Worm (Caenorhabditis elegans): Measurements from ENCODE around the gene plpp-1.2.

plpp-1.2 gene

DNA sequence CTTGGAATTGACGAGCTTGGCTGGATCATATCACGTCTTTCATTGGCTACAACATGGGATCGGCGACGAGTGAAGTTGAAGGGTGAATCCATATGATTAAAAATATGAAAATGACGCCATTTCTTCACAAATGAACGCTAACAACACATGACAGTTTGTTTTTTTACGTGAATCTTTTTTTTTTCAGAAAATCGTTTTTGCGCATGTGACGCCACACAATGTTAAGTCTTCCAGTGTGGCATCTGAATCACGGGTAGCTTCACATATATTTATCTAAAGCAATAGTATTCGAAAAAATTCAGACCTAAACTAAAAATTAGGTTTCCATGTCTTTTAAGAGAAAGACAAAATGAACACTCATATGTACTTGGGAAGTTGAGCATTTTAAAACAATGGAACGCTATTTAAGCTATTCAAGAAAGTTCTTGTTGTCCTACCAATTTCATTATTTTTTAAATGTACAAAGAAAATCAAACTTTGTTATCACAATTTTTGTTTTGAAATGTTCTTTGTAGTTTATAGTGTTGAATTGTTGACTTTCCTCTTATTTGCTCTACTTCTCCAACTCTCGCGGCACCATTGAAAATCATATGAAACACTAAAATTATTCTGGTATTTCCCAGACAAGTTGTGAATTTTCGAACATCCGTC, at the start of gene plpp-1.2, which contains the start of gene lido-16:
Gene plpp-1.2, plus strand, starts transcription at position 601 of the 651 bp plus-strand sequence.
Gene lido-16, minus strand, starts transcription at position 101 of the 651 bp plus-strand sequence.
- TF ChIP-seq cog-1 (tag; optimal IDR thresholded peaks at IDR 0.05) (no peak), klf-2 (GFP tag; conservative IDR thresholded peaks at IDR 0.05) (no peak), T22C8.4 (GFP tag; IDR thresholded peaks at IDR 0.05) (no peak), ref-1 (GFP tag; conservative IDR thresholded peaks at IDR 0.05) (no peak), ztf-23 (GFP tag; IDR thresholded peaks at IDR 0.05) (no peak), med-1 (GFP tag; optimal IDR thresholded peaks at IDR 0.05; ENCODE audit: insufficient read depth) (no peak), ztf-29 (GFP tag; IDR thresholded peaks at IDR 0.05) (no peak), tab-1 (GFP tag; IDR thresholded peaks at IDR 0.05) (no peak), flt-1 (GFP tag; IDR thresholded peaks at IDR 0.05) (no peak)

DNA sequence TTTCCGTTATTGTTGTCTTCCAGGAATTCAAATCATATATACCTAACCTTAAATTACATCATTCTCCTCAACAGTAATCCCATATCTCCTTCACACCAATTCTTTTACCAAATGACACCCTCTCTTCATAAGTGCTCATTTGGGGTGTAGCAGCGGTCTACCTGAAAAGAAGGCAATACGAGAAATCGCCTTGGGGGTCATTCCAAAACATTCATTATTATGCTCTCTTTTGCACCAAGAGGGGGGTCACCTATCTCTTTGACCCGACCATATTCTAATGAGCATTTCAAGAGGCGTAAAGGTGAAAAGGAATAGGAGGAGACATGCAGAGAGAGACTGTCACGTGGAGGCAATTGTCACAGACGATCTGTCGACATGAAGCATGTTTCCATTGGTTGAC, 48.4 kb upstream of the plpp-1.2 start:
- no peak for TF ChIP-seq klf-2 (GFP tag; conservative IDR thresholded peaks at IDR 0.05)
- TF ChIP-seq ref-1 (GFP tag; conservative IDR thresholded peaks at IDR 0.05) = no peak
- TF ChIP-seq flt-1 (GFP tag; IDR thresholded peaks at IDR 0.05) = no peak
- no peak for TF ChIP-seq med-1 (GFP tag; optimal IDR thresholded peaks at IDR 0.05; ENCODE audit: insufficient read depth)
- TF ChIP-seq T22C8.4 (GFP tag; IDR thresholded peaks at IDR 0.05) = no peak
- no peak for TF ChIP-seq ztf-23 (GFP tag; IDR thresholded peaks at IDR 0.05)
- TF ChIP-seq ztf-29 (GFP tag; IDR thresholded peaks at IDR 0.05) = no peak
- no peak for TF ChIP-seq tab-1 (GFP tag; IDR thresholded peaks at IDR 0.05)
- TF ChIP-seq cog-1 (tag; optimal IDR thresholded peaks at IDR 0.05) = no peak

DNA sequence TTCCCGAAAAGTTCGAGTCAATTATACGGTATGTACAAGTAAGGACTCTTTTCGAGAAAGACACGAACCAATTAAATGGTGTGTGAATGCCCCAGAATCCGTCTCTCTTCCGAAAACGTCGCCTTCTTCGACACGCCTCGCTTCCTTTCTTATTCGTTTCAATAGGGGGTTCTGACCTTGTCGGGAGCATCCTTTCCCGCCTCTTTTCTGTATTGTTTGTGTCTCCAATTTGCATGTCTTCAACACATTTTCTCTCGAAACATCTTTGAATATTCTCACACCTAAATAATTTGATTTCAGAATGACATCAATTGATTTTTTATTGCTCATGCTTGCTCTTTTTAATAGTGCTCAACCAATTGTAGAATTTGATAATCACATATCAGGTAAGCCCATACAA, 44.1 kb upstream of the plpp-1.2 start, which contains the start of gene cutl-16:
Gene cutl-16, plus strand, starts transcription at position 301 of the 400 bp plus-strand sequence.
- TF ChIP-seq cog-1 (tag; optimal IDR thresholded peaks at IDR 0.05) = no peak

DNA sequence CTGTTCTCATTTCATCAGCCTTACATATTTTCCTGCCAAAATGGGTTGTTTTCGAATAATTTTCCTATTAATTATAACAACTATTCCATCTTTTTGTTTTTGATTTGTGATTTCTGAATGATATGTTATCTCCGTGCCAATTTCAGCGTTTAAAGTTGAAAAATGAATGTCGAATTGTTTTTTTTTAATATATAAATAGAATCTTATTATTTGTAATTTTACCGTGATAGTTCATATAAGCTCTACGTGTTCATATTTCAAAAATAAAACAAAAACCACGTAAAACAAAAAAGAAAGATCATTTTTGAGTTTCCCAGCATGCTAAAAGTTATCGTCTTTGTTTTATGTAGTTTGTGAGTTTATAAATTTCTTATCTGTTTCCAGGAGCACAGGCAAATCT, 41.6 kb upstream of the plpp-1.2 start, which contains the start of gene K06A1.2:
Gene K06A1.2, plus strand, starts transcription at position 301 of the 400 bp plus-strand sequence.
- no peak for TF ChIP-seq ref-1 (GFP tag; conservative IDR thresholded peaks at IDR 0.05)
- TF ChIP-seq ztf-23 (GFP tag; IDR thresholded peaks at IDR 0.05) = no peak
- TF ChIP-seq tab-1 (GFP tag; IDR thresholded peaks at IDR 0.05) = no peak
- TF ChIP-seq flt-1 (GFP tag; IDR thresholded peaks at IDR 0.05) = no peak
- TF ChIP-seq med-1 (GFP tag; optimal IDR thresholded peaks at IDR 0.05; ENCODE audit: insufficient read depth) = no peak
- no peak for TF ChIP-seq klf-2 (GFP tag; conservative IDR thresholded peaks at IDR 0.05)
- no peak for TF ChIP-seq cog-1 (tag; optimal IDR thresholded peaks at IDR 0.05)
- no peak for TF ChIP-seq T22C8.4 (GFP tag; IDR thresholded peaks at IDR 0.05)
- no peak for TF ChIP-seq ztf-29 (GFP tag; IDR thresholded peaks at IDR 0.05)

DNA sequence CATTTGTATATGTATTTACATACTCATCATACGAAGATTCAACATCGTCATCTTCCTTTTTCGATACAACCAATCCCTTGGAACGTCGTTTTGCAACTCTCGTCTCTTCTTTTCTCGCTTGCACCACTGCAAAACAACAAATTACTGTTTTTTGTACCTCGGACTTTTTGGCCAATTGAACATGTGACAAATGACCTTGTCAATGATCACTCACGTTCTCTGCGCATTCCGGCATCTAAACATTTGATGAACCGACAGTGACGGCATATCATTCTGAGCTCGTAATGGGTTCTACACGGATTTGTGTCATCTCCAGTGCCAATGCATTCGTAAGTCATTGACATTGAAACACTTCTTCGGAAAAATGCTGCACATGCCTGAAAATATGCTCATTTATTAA, 37.1 kb upstream of the plpp-1.2 start:
- no peak for TF ChIP-seq flt-1 (GFP tag; IDR thresholded peaks at IDR 0.05)
- no peak for TF ChIP-seq cog-1 (tag; optimal IDR thresholded peaks at IDR 0.05)
- no peak for TF ChIP-seq med-1 (GFP tag; optimal IDR thresholded peaks at IDR 0.05; ENCODE audit: insufficient read depth)
- TF ChIP-seq tab-1 (GFP tag; IDR thresholded peaks at IDR 0.05) = no peak
- no peak for TF ChIP-seq ref-1 (GFP tag; conservative IDR thresholded peaks at IDR 0.05)
- TF ChIP-seq klf-2 (GFP tag; conservative IDR thresholded peaks at IDR 0.05) = no peak
- TF ChIP-seq ztf-23 (GFP tag; IDR thresholded peaks at IDR 0.05) = no peak
- TF ChIP-seq ztf-29 (GFP tag; IDR thresholded peaks at IDR 0.05) = no peak
- TF ChIP-seq T22C8.4 (GFP tag; IDR thresholded peaks at IDR 0.05) = no peak

DNA sequence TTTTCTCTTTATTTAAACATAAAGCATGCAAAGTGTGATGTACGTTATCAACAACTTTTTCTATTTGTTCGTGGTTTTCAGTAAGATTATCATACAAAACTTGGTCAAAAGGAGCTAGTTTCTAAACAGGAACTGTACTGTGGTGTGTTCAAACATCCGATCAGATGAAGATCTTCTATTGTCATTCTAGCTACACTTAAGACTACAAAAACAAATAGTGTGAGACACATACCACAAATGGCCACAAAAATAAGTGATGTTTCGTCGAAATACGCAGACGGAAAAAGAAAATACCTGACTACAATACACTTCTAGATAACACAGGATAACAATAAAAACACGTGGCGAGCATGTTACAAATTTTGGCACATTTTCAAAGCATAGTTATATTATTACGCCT, 36.6 kb upstream of the plpp-1.2 start:
- no peak for TF ChIP-seq ref-1 (GFP tag; conservative IDR thresholded peaks at IDR 0.05)
- TF ChIP-seq ztf-29 (GFP tag; IDR thresholded peaks at IDR 0.05) = no peak
- no peak for TF ChIP-seq flt-1 (GFP tag; IDR thresholded peaks at IDR 0.05)
- TF ChIP-seq ztf-23 (GFP tag; IDR thresholded peaks at IDR 0.05) = no peak
- no peak for TF ChIP-seq tab-1 (GFP tag; IDR thresholded peaks at IDR 0.05)
- TF ChIP-seq T22C8.4 (GFP tag; IDR thresholded peaks at IDR 0.05) = no peak
- TF ChIP-seq klf-2 (GFP tag; conservative IDR thresholded peaks at IDR 0.05) = no peak
- TF ChIP-seq med-1 (GFP tag; optimal IDR thresholded peaks at IDR 0.05; ENCODE audit: insufficient read depth) = no peak
- TF ChIP-seq cog-1 (tag; optimal IDR thresholded peaks at IDR 0.05) = no peak

DNA sequence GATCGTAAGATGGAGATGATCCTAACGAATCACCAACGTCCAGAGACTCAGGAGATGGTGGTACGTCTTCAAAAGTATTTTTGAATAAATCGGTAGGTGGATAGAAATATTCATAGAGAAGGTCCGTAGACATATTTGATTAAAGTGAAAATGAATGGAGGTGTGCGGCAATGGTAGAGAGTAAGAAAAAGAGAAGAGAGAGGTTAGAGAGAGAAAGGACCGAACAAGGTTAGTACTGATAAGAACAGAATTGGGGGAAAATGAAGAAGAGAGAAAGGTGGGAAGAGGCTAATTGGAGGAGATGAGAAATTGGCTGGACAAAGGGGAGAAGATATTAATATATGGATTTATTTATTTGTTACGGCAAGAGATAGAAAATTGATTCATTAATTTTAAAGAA, 35.6 kb upstream of the plpp-1.2 start, which contains the start of gene nhr-22:
Gene nhr-22, minus strand, starts transcription at position 137 of the 400 bp plus-strand sequence.
- TF ChIP-seq med-1 (GFP tag; optimal IDR thresholded peaks at IDR 0.05; ENCODE audit: insufficient read depth) (no peak), cog-1 (tag; optimal IDR thresholded peaks at IDR 0.05) (no peak), klf-2 (GFP tag; conservative IDR thresholded peaks at IDR 0.05) (no peak), ztf-23 (GFP tag; IDR thresholded peaks at IDR 0.05) (no peak), T22C8.4 (GFP tag; IDR thresholded peaks at IDR 0.05) (no peak), tab-1 (GFP tag; IDR thresholded peaks at IDR 0.05) (no peak), flt-1 (GFP tag; IDR thresholded peaks at IDR 0.05) (no peak), ref-1 (GFP tag; conservative IDR thresholded peaks at IDR 0.05) (no peak)

DNA sequence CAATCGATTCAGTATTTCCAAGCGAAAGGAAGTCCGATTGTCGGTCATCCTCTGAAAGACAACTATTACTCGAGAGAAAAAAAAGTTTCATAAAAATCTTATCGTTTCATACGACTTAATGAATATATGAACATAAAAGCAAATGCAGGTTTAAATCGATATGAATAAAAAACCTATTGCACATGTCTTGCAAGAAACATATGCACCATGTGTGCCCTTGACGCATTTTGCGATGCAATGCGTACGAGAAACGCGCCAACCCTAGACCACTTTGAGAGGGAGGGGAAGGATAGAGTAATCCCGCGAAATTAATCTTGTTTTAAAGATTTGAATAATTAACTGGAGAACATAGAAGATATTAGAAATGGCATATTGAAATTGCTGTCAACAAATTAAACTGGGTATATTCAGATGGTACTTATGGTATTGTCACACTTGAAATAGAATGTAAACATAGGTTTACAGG, 31.9 kb upstream of the plpp-1.2 start, which contains the start of gene atg-16.2:
Gene atg-16.2, minus strand, starts transcription at position 51 of the 466 bp plus-strand sequence.
- TF ChIP-seq cog-1 (tag; optimal IDR thresholded peaks at IDR 0.05) = peak; percentile 22
- peak; percentile 39; the same call in 1 of the 2 replicates for TF ChIP-seq ztf-23 (GFP tag; IDR thresholded peaks at IDR 0.05)
- TF ChIP-seq med-1 (GFP tag; optimal IDR thresholded peaks at IDR 0.05; ENCODE audit: insufficient read depth) = peak; percentile 24
- TF ChIP-seq klf-2 (GFP tag; conservative IDR thresholded peaks at IDR 0.05) = no peak

DNA sequence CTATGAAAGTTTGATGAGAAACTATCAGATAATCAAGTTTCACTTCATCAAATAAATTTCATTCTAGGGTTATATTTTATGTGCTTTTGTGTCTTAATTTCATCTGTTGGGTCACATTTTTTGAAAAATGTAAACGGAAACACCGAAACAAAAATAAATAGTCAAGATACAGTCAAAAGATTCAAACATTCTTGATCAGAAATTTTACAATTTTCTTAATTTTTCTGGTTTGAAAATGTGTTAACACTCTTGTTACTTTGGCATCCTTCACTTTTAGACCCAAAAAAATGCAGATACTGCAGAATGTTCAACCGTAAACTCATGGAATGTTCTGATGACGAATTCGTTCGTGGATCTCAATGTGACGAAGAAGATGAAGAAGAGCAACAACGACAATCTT, 30.6 kb upstream of the plpp-1.2 start, which contains the start of gene aptf-1:
Gene aptf-1, plus strand, starts transcription at position 301 of the 400 bp plus-strand sequence.
- TF ChIP-seq med-1 (GFP tag; optimal IDR thresholded peaks at IDR 0.05; ENCODE audit: insufficient read depth) (no peak), T22C8.4 (GFP tag; IDR thresholded peaks at IDR 0.05) (no peak), flt-1 (GFP tag; IDR thresholded peaks at IDR 0.05) (no peak), ztf-23 (GFP tag; IDR thresholded peaks at IDR 0.05) (no peak), ztf-29 (GFP tag; IDR thresholded peaks at IDR 0.05) (no peak), ref-1 (GFP tag; conservative IDR thresholded peaks at IDR 0.05) (no peak), cog-1 (tag; optimal IDR thresholded peaks at IDR 0.05) (no peak), klf-2 (GFP tag; conservative IDR thresholded peaks at IDR 0.05) (no peak), tab-1 (GFP tag; IDR thresholded peaks at IDR 0.05) (no peak)
